Fruit fly (Drosophila melanogaster) whole organism, prepupa: ENCODE data around the gene CG9662.

Experiments used
- CG15336 ChIP-seq: fragments of 200-800 bp; sonication (Bioruptor generic); IDR thresholded peaks from 2 replicates; pipeline ENCODE4 v1.3.6; 2022; ENCODE audit warnings: missing biosample characterization, missing genetic modification characterization
- CG34406 ChIP-seq: fragments of 200-800 bp; sonication (Bioruptor generic); optimal IDR thresholded peaks from 3 replicates; lab custom pipeline; 2016; ENCODE audit warnings: missing biosample characterization, missing genetic modification characterization
- CG3919 ChIP-seq: fragments of 200-800 bp; sonication (Bioruptor generic); optimal IDR thresholded peaks from 3 replicates; lab custom pipeline; 2016; ENCODE audit warnings: missing biosample characterization, missing genetic modification characterization
- CG6854 ChIP-seq: fragments of 200-800 bp; sonication (Bioruptor generic); optimal IDR thresholded peaks from 2 replicates; lab custom pipeline; 2017; ENCODE audit warnings: missing biosample characterization, mild to moderate bottlenecking, missing genetic modification characterization
- CG8119 ChIP-seq: fragments of 200-800 bp; sonication (Bioruptor generic); IDR thresholded peaks from 3 replicates; pipeline ENCODE4 v1.3.6; 2022; ENCODE audit warnings: missing biosample characterization, missing genetic modification characterization
- Gug ChIP-seq: fragments of 200-800 bp; sonication (Bioruptor generic); IDR thresholded peaks from 2 replicates; pipeline ENCODE4 v1.3.6; 2022; ENCODE audit warnings: missing biosample characterization, missing genetic modification characterization
- Hr38 ChIP-seq: sonication (Bioruptor generic); optimal IDR thresholded peaks from 2 replicates; lab custom pipeline; 2016; ENCODE audit warnings: missing biosample characterization, missing genetic modification characterization
- Lpt ChIP-seq: fragments of 200-800 bp; sonication (Bioruptor generic); optimal IDR thresholded peaks from 3 replicates; lab custom pipeline; 2016; ENCODE audit warnings: missing biosample characterization, missing genetic modification characterization
- Sox14 ChIP-seq: fragments of 200-800 bp; sonication (Bioruptor generic); optimal IDR thresholded peaks from 3 replicates; lab custom pipeline; 2016; ENCODE audit warnings: missing biosample characterization, missing genetic modification characterization
- Sox15 ChIP-seq: fragments of 200-800 bp; sonication (Bioruptor generic); optimal IDR thresholded peaks from 3 replicates; lab custom pipeline; 2016; ENCODE audit warnings: missing biosample characterization, missing genetic modification characterization
- acj6 ChIP-seq: fragments of 200-800 bp; sonication (Bioruptor generic); optimal IDR thresholded peaks from 3 replicates; lab custom pipeline; 2016; ENCODE audit warnings: missing biosample characterization, missing genetic modification characterization
- lz ChIP-seq: fragments of 200-800 bp; sonication (Bioruptor generic); optimal IDR thresholded peaks from 3 replicates; lab custom pipeline; 2016; ENCODE audit warnings: missing biosample characterization, missing genetic modification characterization
- ss ChIP-seq, 2 experiments: fragments of 200-800 bp; sonication (Bioruptor generic); optimal IDR thresholded peaks; 2 replicates in 1 of 2; 3 replicates in 1 of 2; lab custom pipeline; 2017 to 2018; ENCODE audit warnings: mild to moderate bottlenecking in 2 of 2, missing biosample characterization in 2 of 2, missing genetic modification characterization in 2 of 2, moderate library complexity in 1 of 2

DNA sequence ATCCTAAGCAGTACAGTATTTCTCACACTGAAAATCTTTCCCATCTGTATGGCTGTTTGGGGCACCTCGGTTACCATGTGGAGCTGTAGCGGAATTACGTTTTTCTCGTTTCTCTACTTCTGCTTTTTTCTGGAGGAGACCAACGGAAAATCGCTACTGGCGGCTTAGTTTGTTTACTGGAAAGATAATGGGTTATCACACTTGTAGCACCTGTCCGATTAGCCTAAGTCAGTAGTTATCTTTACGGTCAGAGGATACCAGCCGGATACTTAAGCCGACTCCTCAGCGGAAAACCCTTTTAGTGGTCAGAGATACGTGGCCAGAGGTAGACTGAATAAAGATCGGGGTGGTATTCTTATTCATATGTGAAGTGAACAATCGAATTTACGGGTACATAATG is 44.0 kb downstream of the CG9662 start, which contains the start of gene CG15408:
- TF ChIP-seq CG8119: no peak
- no peak for TF ChIP-seq lz (GFP tag; lab: Kevin White, UChicago)
- TF ChIP-seq CG15336: no peak
- no peak for TF ChIP-seq CG6854 (GFP tag; lab: Kevin White, UChicago)
- no peak for TF ChIP-seq acj6 (GFP tag; lab: Kevin White, UChicago)
- no peak for TF ChIP-seq Hr38 (GFP tag; lab: Kevin White, UChicago)
- TF ChIP-seq Gug (GFP tag; lab: Robert Waterston, UW): no peak
- no peak for TF ChIP-seq Sox15 (GFP tag; lab: Kevin White, UChicago)
- no peak for TF ChIP-seq CG3919
- no peak for TF ChIP-seq Lpt (GFP tag; lab: Kevin White, UChicago)
- no peak for TF ChIP-seq ss (GFP tag; optimal IDR thresholded peaks at IDR 0.05; lab: Kevin White, UChicago)
- no peak for TF ChIP-seq CG34406 (GFP tag; lab: Kevin White, UChicago)
- TF ChIP-seq Sox14: no peak
